Worm (Caenorhabditis elegans) whole organism, mixed stage, embryonic: ENCODE data around the gene srx-41.

Source experiments
- nhr-2 ChIP-seq: fragments of 150-350 bp; optimal IDR thresholded peaks from 2 replicates; lab custom pipeline; 2014; ENCODE audit warnings: missing biosample characterization, missing genetic modification characterization
- nhr-237 ChIP-seq: fragments of 150-350 bp; optimal IDR thresholded peaks from 2 replicates; lab custom pipeline; 2014; ENCODE audit warnings: missing biosample characterization, missing genetic modification characterization
- unc-120 ChIP-seq: sonication (generic microtip); optimal IDR thresholded peaks from 2 replicates; lab custom pipeline; 2017; ENCODE audit warnings: missing genetic modification characterization, missing compliant biosample characterization; ENCODE audit not compliant: poor library complexity, severe bottlenecking
- unc-62 ChIP-seq: fragments of 150-350 bp; optimal IDR thresholded peaks from 2 replicates; lab custom pipeline; 2014; ENCODE audit warnings: missing biosample characterization, missing genetic modification reagents, missing genetic modification characterization

ce11 chrV:3637086-3637485 is at the start of gene srx-41:
- TF ChIP-seq nhr-2 (tag; lab: Kevin White, UChicago) (no peak), unc-62 (GFP tag; lab: Kevin White, UChicago) (no peak), nhr-237 (tag; lab: Kevin White, UChicago) (no peak), unc-120 (no peak)
